Worm (Caenorhabditis elegans): ENCODE measurements around the gene M163.8.

DNA sequence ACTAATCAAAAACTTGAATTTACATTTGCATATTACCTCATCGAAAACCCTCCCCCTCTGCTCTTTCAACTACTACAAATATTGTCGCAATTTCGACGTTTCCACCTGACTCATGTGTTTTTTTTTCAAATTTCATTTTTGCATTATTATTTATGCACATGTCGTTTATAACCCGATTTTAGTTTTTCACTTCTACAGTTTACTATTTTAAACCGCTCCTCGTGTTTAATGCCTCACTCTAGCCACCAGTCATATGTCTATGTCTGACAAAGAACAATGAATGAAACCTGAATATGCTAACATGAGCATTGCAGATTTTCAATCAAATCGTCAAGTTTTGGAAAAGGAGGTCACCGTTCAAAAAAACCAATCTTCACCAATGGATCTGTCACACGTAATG, 49.2 kb downstream of the M163.8 start, which contains the start of gene T24C2.5:
- TF ChIP-seq unc-39 (tag; optimal IDR thresholded peaks at IDR 0.05) (no peak), nhr-28 (tag; optimal IDR thresholded peaks at IDR 0.05) (no peak), lsy-2 (tag; optimal IDR thresholded peaks at IDR 0.05) (no peak), set-16 (GFP tag; IDR thresholded peaks at IDR 0.05) (no peak), pqm-1 (tag; optimal IDR thresholded peaks at IDR 0.05) (no peak), skn-1 (tag; optimal IDR thresholded peaks at IDR 0.05) (no peak), mxl-2 (GFP tag; conservative IDR thresholded peaks at IDR 0.05) (no peak), unc-62 (GFP tag; optimal IDR thresholded peaks at IDR 0.05 in 1 of 2) (no peak), unc-62 (tag; optimal IDR thresholded peaks at IDR 0.05) (no peak)

All from whole organism, L4 larva.